Fruit fly (Drosophila melanogaster) Kc167 (cell line): ENCODE data around the gene CG16965.
"Not testable (repeated sequence)": the region's sequence is repeated elsewhere in the genome, so short reads cannot be mapped to it uniquely, and the experiment has no call there.

Source experiments
- insv ChIP-seq: fragments of >200 bp; optimal IDR thresholded peaks from 3 replicates; lab custom pipeline; 2018; ENCODE audit warnings: missing external identifiers
- psq ChIP-seq: fragments of >200 bp; optimal IDR thresholded peaks from 2 replicates; lab custom pipeline; 2017; ENCODE audit warnings: missing external identifiers

- TF ChIP-seq psq, insv: not testable (repeated sequence)
Observed at dm6 chr2L:11996509-11996908, 15.1 kb downstream of the CG16965 start, which contains the start of gene Ada1-1.
